Worm (Caenorhabditis elegans): Measurements from ENCODE around the gene R01B10.2.

- TF ChIP-seq sea-2 (GFP tag; IDR thresholded peaks at IDR 0.05): no peak
- TF ChIP-seq madf-10 (tag; optimal IDR thresholded peaks at IDR 0.05): no peak
- no peak for TF ChIP-seq somi-1 (GFP tag; optimal IDR thresholded peaks at IDR 0.05)
- TF ChIP-seq nfya-1 (tag; optimal IDR thresholded peaks at IDR 0.05; ENCODE audit: borderline replicate concordance, insufficient read depth): no peak
- no peak for TF ChIP-seq cebp-2 (GFP tag; IDR thresholded peaks at IDR 0.05)
- no peak for TF ChIP-seq madf-8 (GFP tag; conservative IDR thresholded peaks at IDR 0.05)
- TF ChIP-seq hlh-12 (tag; optimal IDR thresholded peaks at IDR 0.05): no peak
- no peak for TF ChIP-seq pha-4 (tag; optimal IDR thresholded peaks at IDR 0.05)
- no peak for TF ChIP-seq atf-7 (tag; optimal IDR thresholded peaks at IDR 0.05)
- TF ChIP-seq let-526 (GFP tag; IDR thresholded peaks at IDR 0.05): no peak
- TF ChIP-seq repo-1 (tag; optimal IDR thresholded peaks at IDR 0.05): no peak
Observed at ce11 chrV:6016097-6016496, 25.2 kb downstream of the R01B10.2 start.

Data from whole organism, young adult.